Fruit fly (Drosophila melanogaster) whole organism, embryonic: ENCODE results near the gene CG31816.

ENCODE experiments used
- Atf6 ChIP-seq: fragments of 200-800 bp; sonication (Bioruptor generic); IDR thresholded peaks from 2 replicates; pipeline ENCODE4 v1.3.6; 2022; ENCODE audit warnings: missing biosample characterization, missing genetic modification characterization
- C15 ChIP-seq: fragments of 200-800 bp; sonication (Bioruptor generic); IDR thresholded peaks from 3 replicates; pipeline ENCODE4 v1.3.6; 2022; ENCODE audit warnings: missing biosample characterization, missing genetic modification characterization
- CG10462 ChIP-seq: fragments of 200-800 bp; sonication (Bioruptor generic); optimal IDR thresholded peaks from 2 replicates; lab custom pipeline; 2016; ENCODE audit warnings: missing biosample characterization, missing genetic modification characterization
- CG10979 ChIP-seq: fragments of 200-800 bp; sonication (Bioruptor generic); optimal IDR thresholded peaks from 2 replicates; lab custom pipeline; 2018; ENCODE audit warnings: missing biosample characterization, mild to moderate bottlenecking, missing genetic modification characterization, moderate library complexity
- CG11695 ChIP-seq: fragments of 200-800 bp; sonication (Bioruptor generic); IDR thresholded peaks from 3 replicates; pipeline ENCODE4 v1.3.6; 2022; ENCODE audit warnings: missing biosample characterization, missing genetic modification characterization
- CG12236 ChIP-seq: fragments of 200-800 bp; sonication (Bioruptor generic); optimal IDR thresholded peaks from 2 replicates; lab custom pipeline; 2016; ENCODE audit warnings: missing biosample characterization, missing genetic modification characterization
- CG1233 ChIP-seq: fragments of 200-800 bp; sonication (Bioruptor generic); optimal IDR thresholded peaks from 4 replicates; lab custom pipeline; 2018; ENCODE audit warnings: missing biosample characterization, mild to moderate bottlenecking, missing genetic modification characterization
- CG12659 ChIP-seq: fragments of 200-800 bp; sonication (Bioruptor generic); optimal IDR thresholded peaks from 3 replicates; lab custom pipeline; 2017; ENCODE audit warnings: mild to moderate bottlenecking, missing biosample characterization, missing genetic modification reagents, missing genetic modification characterization
- CG12769 ChIP-seq: fragments of 200-800 bp; sonication (Bioruptor generic); optimal IDR thresholded peaks from 2 replicates; lab custom pipeline; 2019; ENCODE audit warnings: missing biosample characterization, mild to moderate bottlenecking, missing genetic modification characterization, moderate library complexity
- CG16779 ChIP-seq: fragments of 200-800 bp; sonication (Bioruptor generic); IDR thresholded peaks from 2 replicates; pipeline ENCODE4 v1.3.6; 2022; ENCODE audit warnings: missing biosample characterization, missing genetic modification characterization
- CG16863 ChIP-seq: fragments of 200-800 bp; sonication (Bioruptor generic); optimal IDR thresholded peaks from 3 replicates; lab custom pipeline; 2016; ENCODE audit warnings: missing biosample characterization, missing genetic modification characterization
- CG17361 ChIP-seq: fragments of 200-800 bp; sonication (Bioruptor generic); IDR thresholded peaks from 3 replicates; pipeline ENCODE4 v1.3.6; 2022; ENCODE audit warnings: missing biosample characterization, missing genetic modification characterization
- CG18764 ChIP-seq: fragments of 200-800 bp; sonication (Bioruptor generic); optimal IDR thresholded peaks from 3 replicates; lab custom pipeline; 2016; ENCODE audit warnings: missing biosample characterization, missing genetic modification characterization
- CG2129 ChIP-seq: fragments of 200-800 bp; sonication (Bioruptor generic); IDR thresholded peaks from 2 replicates; pipeline ENCODE4 v1.3.6; 2022; ENCODE audit warnings: missing biosample characterization, missing genetic modification characterization; ENCODE audit not compliant: partially characterized antibody
- CG32772 ChIP-seq: fragments of 200-800 bp; sonication (Bioruptor generic); IDR thresholded peaks from 2 replicates; pipeline ENCODE4 v1.3.6; 2022; ENCODE audit warnings: missing biosample characterization, missing genetic modification characterization
- CG42726 ChIP-seq: fragments of 200-800 bp; sonication (Bioruptor generic); IDR thresholded peaks from 2 replicates; pipeline ENCODE4 v1.3.6; 2022; ENCODE audit warnings: missing biosample characterization, missing genetic modification characterization; ENCODE audit not compliant: partially characterized antibody
- CG5953 ChIP-seq: fragments of 200-800 bp; sonication (Bioruptor generic); IDR thresholded peaks from 2 replicates; pipeline ENCODE4 v1.3.6; 2022; ENCODE audit warnings: missing biosample characterization, missing genetic modification characterization
- CG6654 ChIP-seq: fragments of 200-800 bp; sonication (Bioruptor generic); optimal IDR thresholded peaks from 2 replicates; lab custom pipeline; 2017; ENCODE audit warnings: missing biosample characterization, mild to moderate bottlenecking, missing genetic modification characterization
- CG7271 ChIP-seq: fragments of 200-800 bp; sonication (Bioruptor generic); optimal IDR thresholded peaks from 2 replicates; lab custom pipeline; 2018; ENCODE audit warnings: missing biosample characterization, mild to moderate bottlenecking, missing genetic modification characterization, moderate library complexity
- CG9215 ChIP-seq: fragments of 200-800 bp; sonication (Bioruptor generic); IDR thresholded peaks from 2 replicates; pipeline ENCODE4 v1.3.6; 2022; ENCODE audit warnings: missing biosample characterization, missing genetic modification characterization
- CG9817 ChIP-seq: fragments of 200-800 bp; sonication (Bioruptor generic); optimal IDR thresholded peaks from 2 replicates; lab custom pipeline; 2018; ENCODE audit warnings: missing biosample characterization, mild to moderate bottlenecking, missing genetic modification characterization, moderate library complexity
- Dad ChIP-seq: fragments of 200-800 bp; sonication (Bioruptor generic); optimal IDR thresholded peaks from 3 replicates; lab custom pipeline; 2016; ENCODE audit warnings: missing biosample characterization, missing genetic modification characterization
- Dfd ChIP-seq, 2 experiments: fragments of >200 bp; optimal IDR thresholded peaks; 2 replicates each; lab custom pipeline; 2017; ENCODE audit warnings: missing biosample characterization in 2 of 2, missing genetic modification characterization in 2 of 2
- Doc3 ChIP-seq: fragments of 200-800 bp; sonication (Bioruptor generic); IDR thresholded peaks from 3 replicates; pipeline ENCODE4 v1.3.6; 2022; ENCODE audit warnings: missing biosample characterization, missing genetic modification characterization; ENCODE audit not compliant: partially characterized antibody
- Dref ChIP-seq: fragments of 200-800 bp; sonication (Bioruptor generic); IDR thresholded peaks from 2 replicates; pipeline ENCODE4 v1.3.6; 2022; ENCODE audit warnings: missing biosample characterization, missing genetic modification characterization
- Drgx ChIP-seq: fragments of 200-800 bp; sonication (Bioruptor generic); IDR thresholded peaks from 2 replicates; pipeline ENCODE4 v1.3.6; 2022; ENCODE audit warnings: missing biosample characterization, missing genetic modification characterization
- Fer2 ChIP-seq: fragments of 200-800 bp; sonication (Bioruptor generic); optimal IDR thresholded peaks from 2 replicates; lab custom pipeline; 2018; ENCODE audit warnings: missing biosample characterization, mild to moderate bottlenecking, missing genetic modification characterization, moderate library complexity
- Hand ChIP-seq: fragments of 200-800 bp; sonication (Bioruptor generic); optimal IDR thresholded peaks from 2 replicates; lab custom pipeline; 2017; ENCODE audit warnings: mild to moderate bottlenecking, missing biosample characterization, missing genetic modification reagents, missing genetic modification characterization
- HmgD ChIP-seq: fragments of 200-800 bp; sonication (Bioruptor generic); optimal IDR thresholded peaks from 3 replicates; lab custom pipeline; 2016; ENCODE audit warnings: missing biosample characterization, missing genetic modification characterization
- MBD-R2 ChIP-seq: fragments of 200-800 bp; sonication (Bioruptor generic); IDR thresholded peaks from 2 replicates; pipeline ENCODE4 v1.3.6; 2022; ENCODE audit warnings: missing biosample characterization, missing genetic modification characterization
- Med ChIP-seq: fragments of 200-800 bp; sonication (Bioruptor generic); peaks from one replicate; lab custom pipeline; 2016; ENCODE audit warnings: missing biosample characterization, missing genetic modification characterization, mild to moderate bottlenecking, inconsistent platforms, moderate library complexity
- PHDP ChIP-seq: fragments of 200-800 bp; sonication (Bioruptor generic); optimal IDR thresholded peaks from 3 replicates; lab custom pipeline; 2018; ENCODE audit warnings: missing biosample characterization, mild to moderate bottlenecking, missing genetic modification characterization, moderate library complexity
- Pdp1 ChIP-seq, 2 experiments: fragments of 200-800 bp; sonication (Bioruptor generic); optimal IDR thresholded peaks; 3 replicates each; lab custom pipeline; 2016; ENCODE audit warnings: missing biosample characterization in 2 of 2, missing genetic modification characterization in 2 of 2, mild to moderate bottlenecking in 1 of 2, moderate library complexity in 1 of 2
- Rx ChIP-seq: fragments of 200-800 bp; sonication (Bioruptor generic); IDR thresholded peaks from 2 replicates; pipeline ENCODE4 v1.3.6; 2022; ENCODE audit warnings: missing biosample characterization, missing genetic modification characterization
- Sry-δ ChIP-seq: fragments of 200-800 bp; sonication (Bioruptor generic); optimal IDR thresholded peaks from 2 replicates; lab custom pipeline; 2016; ENCODE audit warnings: missing biosample characterization, missing genetic modification characterization
- crol ChIP-seq: fragments of 200-800 bp; sonication (Bioruptor generic); IDR thresholded peaks from 2 replicates; pipeline ENCODE4 v1.3.6; 2022; ENCODE audit warnings: missing biosample characterization, missing genetic modification characterization
- dan ChIP-seq: fragments of 200-800 bp; sonication (Bioruptor generic); IDR thresholded peaks from 2 replicates; pipeline ENCODE4 v1.3.6; 2022; ENCODE audit warnings: missing biosample characterization, missing genetic modification characterization
- emc ChIP-seq: fragments of 200-800 bp; sonication (Bioruptor generic); optimal IDR thresholded peaks from 2 replicates; lab custom pipeline; 2016; ENCODE audit warnings: missing biosample characterization, missing genetic modification characterization
- eve ChIP-seq, 2 experiments: fragments of >200 bp; optimal IDR thresholded peaks; 2 replicates each; lab custom pipeline; 2017; ENCODE audit warnings: missing biosample characterization in 2 of 2, missing genetic modification characterization in 2 of 2
- ewg ChIP-seq: fragments of 200-800 bp; sonication (Bioruptor generic); optimal IDR thresholded peaks from 3 replicates; lab custom pipeline; 2017; ENCODE audit warnings: mild to moderate bottlenecking, missing biosample characterization, missing genetic modification reagents, missing genetic modification characterization
- h ChIP-seq: fragments of >200 bp; optimal IDR thresholded peaks from 2 replicates; lab custom pipeline; 2017
- lov ChIP-seq, 2 experiments: fragments of 200-800 bp in 1 of 2; fragments of >200 bp in 1 of 2; sonication (Bioruptor generic) in 1 of 2; IDR thresholded peaks in 1 of 2; optimal IDR thresholded peaks in 1 of 2; 2 replicates in 1 of 2; 3 replicates in 1 of 2; pipeline versions ENCODE4 v1.3.6 to Lab custom; 2017 to 2022; ENCODE audit warnings: missing biosample characterization in 1 of 2, missing genetic modification characterization in 1 of 2
- p53 ChIP-seq: fragments of 200-800 bp; sonication (Bioruptor generic); optimal IDR thresholded peaks from 2 replicates; lab custom pipeline; 2016; ENCODE audit warnings: missing biosample characterization, missing genetic modification characterization
- prd ChIP-seq, 3 experiments: fragments of >200 bp in 2 of 3; fragments of 200-800 bp in 1 of 3; sonication (Bioruptor generic) in 1 of 3; optimal IDR thresholded peaks in 2 of 3; IDR thresholded peaks in 1 of 3; 2 replicates in 2 of 3; 3 replicates in 1 of 3; pipeline versions ENCODE4 v1.3.6 to Lab custom; 2017 to 2022; ENCODE audit warnings: missing biosample characterization in 1 of 3, missing genetic modification characterization in 1 of 3
- run ChIP-seq: fragments of 200-800 bp; sonication (Bioruptor generic); optimal IDR thresholded peaks from 3 replicates; lab custom pipeline; 2018; ENCODE audit warnings: missing biosample characterization, mild to moderate bottlenecking, missing genetic modification characterization
- twi ChIP-seq: fragments of 200-800 bp; optimal IDR thresholded peaks from 2 replicates; lab custom pipeline; 2019; ENCODE audit warnings: missing biosample characterization, mild to moderate bottlenecking, missing genetic modification characterization, moderate library complexity
- vnd ChIP-seq: fragments of 200-800 bp; sonication (Bioruptor generic); IDR thresholded peaks from 3 replicates; pipeline ENCODE4 v1.3.6; 2022; ENCODE audit warnings: missing biosample characterization, missing genetic modification characterization; ENCODE audit not compliant: partially characterized antibody
- zf30C ChIP-seq: fragments of 200-800 bp; sonication (Bioruptor generic); optimal IDR thresholded peaks from 3 replicates; lab custom pipeline; 2018; ENCODE audit warnings: missing biosample characterization, mild to moderate bottlenecking, missing genetic modification characterization

CG31816 gene

dm6 chr2L:16521345-16522285, 20.7 kb upstream of the CG31816 start (continued):
- peak; percentile 50; the same call in 1 of the 2 replicates for TF ChIP-seq CG42726 (GFP tag; lab: Robert Waterston, UW)
- TF ChIP-seq twi (tag; lab: Kevin White, UChicago), result peak; percentile 85
- TF ChIP-seq CG1233 (GFP tag; lab: Kevin White, UChicago), result peak; percentile 91
- peak; percentile 83 for TF ChIP-seq run (tag; lab: Kevin White, UChicago)
- TF ChIP-seq CG10979 (tag; lab: Kevin White, UChicago), result peak; percentile 74
- no peak for TF ChIP-seq prd (optimal IDR thresholded peaks at IDR 0.05; lab: Kevin White, UChicago)
- peak; percentile 54; the same call in 2 of the 3 replicates for TF ChIP-seq prd (GFP tag; IDR thresholded peaks at IDR 0.05; lab: Robert Waterston, UW)
- TF ChIP-seq vnd (GFP tag; lab: Robert Waterston, UW), result no peak
- TF ChIP-seq Dref (GFP tag; lab: Robert Waterston, UW), result no peak
- peak; percentile 23 for TF ChIP-seq Sry-δ (GFP tag; lab: Kevin White, UChicago)
- TF ChIP-seq dan, result no peak
- TF ChIP-seq CG12659 (GFP tag; lab: Kevin White, UChicago), result peak; percentile 84
- peak; percentile 63 for TF ChIP-seq Dad (GFP tag; lab: Kevin White, UChicago)
- TF ChIP-seq eve (GFP tag; optimal IDR thresholded peaks at IDR 0.05; lab: Kevin White, UChicago), result no peak
- TF ChIP-seq Doc3 (GFP tag; lab: Robert Waterston, UW), result no peak
- TF ChIP-seq h (lab: Kevin White, UChicago), result no peak
- TF ChIP-seq zf30C (GFP tag; lab: Kevin White, UChicago), result peak; percentile 19
- peak; percentile 94 for TF ChIP-seq CG7271
- TF ChIP-seq Med (GFP tag; lab: Kevin White, UChicago), result peak; percentile 96
- peak; percentile 72 for TF ChIP-seq CG6654
- peak; percentile 38; the same call in 1 of the 2 replicates for TF ChIP-seq Rx (GFP tag; lab: Robert Waterston, UW)
- TF ChIP-seq Pdp1 (GFP tag; optimal IDR thresholded peaks at IDR 0.05; lab: Kevin White, UChicago), result peak; percentile 54 to 66
- TF ChIP-seq PHDP, result peak; percentile 90
- no peak for TF ChIP-seq C15 (GFP tag; lab: Robert Waterston, UW)
- peak; percentile 80 for TF ChIP-seq Atf6 (GFP tag; lab: Robert Waterston, UW)
- peak; percentile 77 for TF ChIP-seq CG16863 (GFP tag; lab: Kevin White, UChicago)
- no peak for TF ChIP-seq CG2129 (GFP tag; lab: Robert Waterston, UW)
- TF ChIP-seq CG9215 (GFP tag; lab: Robert Waterston, UW), result no peak
- TF ChIP-seq CG32772 (GFP tag; lab: Robert Waterston, UW), result no peak; the same call in 1 of the 2 replicates
- peak; percentile 91 for TF ChIP-seq CG12769 (tag; lab: Kevin White, UChicago)
- TF ChIP-seq CG11695, result peak; percentile 59; the same call in 2 of the 3 replicates
- TF ChIP-seq CG10462 (GFP tag; lab: Kevin White, UChicago), result peak; percentile 66
- peak; percentile 39 for TF ChIP-seq Fer2 (tag; lab: Kevin White, UChicago)

- TF ChIP-seq CG17361, result no peak
- TF ChIP-seq ewg (GFP tag; lab: Kevin White, UChicago), result peak; percentile 46
- TF ChIP-seq MBD-R2 (GFP tag; lab: Robert Waterston, UW), result no peak
- no peak for TF ChIP-seq Dfd (GFP tag; optimal IDR thresholded peaks at IDR 0.05; lab: Kevin White, UChicago)
- TF ChIP-seq Drgx, result 0 out of 2 replicates have a peak, but pooled peaks have one; percentile 22
- no peak for TF ChIP-seq CG5953 (GFP tag; lab: Robert Waterston, UW)
- no peak for TF ChIP-seq p53 (GFP tag; lab: Kevin White, UChicago)
- TF ChIP-seq CG18764 (GFP tag; lab: Kevin White, UChicago), result no peak
- no peak for TF ChIP-seq CG9817 (tag; lab: Kevin White, UChicago)
- TF ChIP-seq CG12236 (GFP tag; lab: Kevin White, UChicago), result no peak
- no peak for TF ChIP-seq HmgD (GFP tag; lab: Kevin White, UChicago)
- TF ChIP-seq lov (optimal IDR thresholded peaks at IDR 0.05; lab: Kevin White, UChicago), result no peak
- 0 out of 3 replicates have a peak, but pooled peaks have one; percentile 11 for TF ChIP-seq lov (GFP tag; IDR thresholded peaks at IDR 0.05; lab: Robert Waterston, UW)
- 0 out of 2 replicates have a peak, but pooled peaks have one; percentile 48 for TF ChIP-seq CG16779 (GFP tag; lab: Robert Waterston, UW)
- no peak for TF ChIP-seq emc (GFP tag; lab: Kevin White, UChicago)
- TF ChIP-seq Hand (GFP tag; lab: Kevin White, UChicago), result no peak
- TF ChIP-seq crol (GFP tag; lab: Robert Waterston, UW), result peak; percentile 11; the same call in 1 of the 2 replicates
Observed at dm6 chr2L:16522286-16522646, 20.1 kb upstream of the CG31816 start.
